Fruit fly (Drosophila melanogaster): ENCODE results near the gene Vha13.

The Vha13 gene

DNA sequence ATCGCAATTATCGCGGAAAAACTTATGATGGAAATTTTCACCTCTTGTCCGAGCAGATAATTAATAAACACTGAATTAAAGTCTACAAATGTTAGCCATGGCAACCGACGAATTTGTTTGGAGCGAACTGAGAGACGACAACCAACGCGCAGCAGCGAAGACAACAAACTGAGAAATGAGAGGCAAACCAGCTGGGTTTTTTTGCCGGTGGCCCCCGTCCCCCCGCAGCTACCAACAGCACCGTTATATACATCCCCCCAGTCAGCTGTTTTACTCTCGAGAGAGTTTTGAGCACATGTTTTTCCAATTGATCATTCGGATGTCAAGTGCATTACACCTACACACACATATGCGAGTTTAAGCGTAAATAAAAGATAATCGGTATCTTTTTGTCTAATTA is 3.1 kb downstream of the Vha13 start:
- TF ChIP-seq chinmo (GFP tag; IDR thresholded peaks at IDR 0.05; ENCODE audit: partially characterized antibody) (peak; percentile 94; the same call in 3 of the 4 replicates), CG11695 (GFP tag; IDR thresholded peaks at IDR 0.05) (peak; percentile 17; the same call in 1 of the 3 replicates), sna (GFP tag; IDR thresholded peaks at IDR 0.05; ENCODE audit: partially characterized antibody) (peak; percentile 58; the same call in 1 of the 2 replicates), sr (GFP tag; IDR thresholded peaks at IDR 0.05) (peak; percentile 9; the same call in 1 of the 3 replicates), CG31365 (tag; optimal IDR thresholded peaks at IDR 0.05) (peak; percentile 5), Doc3 (GFP tag; IDR thresholded peaks at IDR 0.05; ENCODE audit: partially characterized antibody) (0 out of 3 replicates have a peak, but pooled peaks have one; percentile 40), zen (tag; optimal IDR thresholded peaks at IDR 0.05) (no peak), Hand (GFP tag; optimal IDR thresholded peaks at IDR 0.05) (no peak), crp (GFP tag; optimal IDR thresholded peaks at IDR 0.05) (peak; percentile 51 to 89), ftz-f1 (GFP tag; optimal IDR thresholded peaks at IDR 0.05) (peak; percentile 50), E2f2 (GFP tag; IDR thresholded peaks at IDR 0.05) (0 out of 2 replicates have a peak, but pooled peaks have one; percentile 16), CG5180 (GFP tag; optimal IDR thresholded peaks at IDR 0.05) (peak; percentile 42), HmgZ (tag; optimal IDR thresholded peaks at IDR 0.05) (peak; percentile 8), CG8359 (GFP tag; optimal IDR thresholded peaks at IDR 0.05; ENCODE audit: borderline replicate concordance) (peak; percentile 32), CG13287 (GFP tag; IDR thresholded peaks at IDR 0.05; ENCODE audit: partially characterized antibody) (peak; percentile 52), ewg (GFP tag; optimal IDR thresholded peaks at IDR 0.05) (peak; percentile 36), peb (GFP tag; IDR thresholded peaks at IDR 0.05) (no peak), CG32772 (GFP tag; IDR thresholded peaks at IDR 0.05) (no peak), rib (GFP tag; IDR thresholded peaks at IDR 0.05) (peak; percentile 49), vvl (GFP tag; IDR thresholded peaks at IDR 0.05) (peak; percentile 26; the same call in 1 of the 2 replicates), CG34422 (GFP tag; IDR thresholded peaks at IDR 0.05) (peak; percentile 69; the same call in 1 of the 3 replicates), CG13894 (tag; optimal IDR thresholded peaks at IDR 0.05) (peak; percentile 11), CG34376 (GFP tag; optimal IDR thresholded peaks at IDR 0.05) (peak; percentile 32), Dref (GFP tag; IDR thresholded peaks at IDR 0.05) (0 out of 2 replicates have a peak, but pooled peaks have one; percentile 22), ttk (GFP tag; IDR thresholded peaks at IDR 0.05) (peak; percentile 50; the same call in 1 of the 2 replicates), cg (GFP tag; optimal IDR thresholded peaks at IDR 0.05) (peak; percentile 66), Taf1 (GFP tag; IDR thresholded peaks at IDR 0.05) (no peak), CG6689 (GFP tag; IDR thresholded peaks at IDR 0.05) (no peak), unc-4 (GFP tag; IDR thresholded peaks at IDR 0.05; ENCODE audit: partially characterized antibody) (peak; percentile 33; the same call in 1 of the 2 replicates), CG17359 (tag; optimal IDR thresholded peaks at IDR 0.05) (no peak), PHDP (tag; optimal IDR thresholded peaks at IDR 0.05) (peak; percentile 33), CG14014 (GFP tag; IDR thresholded peaks at IDR 0.05) (0 out of 2 replicates have a peak, but pooled peaks have one; percentile 4), bbx (GFP tag; IDR thresholded peaks at IDR 0.05; ENCODE audit: partially characterized antibody) (peak; percentile 55; the same call in 1 of the 2 replicates), fd102C (GFP tag; optimal IDR thresholded peaks at IDR 0.05) (no peak), otp (GFP tag; IDR thresholded peaks at IDR 0.05) (0 out of 3 replicates have a peak, but pooled peaks have one; percentile 42), Med (GFP tag) (peak; percentile 80), Side (GFP tag; optimal IDR thresholded peaks at IDR 0.05) (no peak), so (GFP tag; IDR thresholded peaks at IDR 0.05) (0 out of 3 replicates have a peak, but pooled peaks have one; percentile 46), CG32532 (GFP tag; IDR thresholded peaks at IDR 0.05) (peak; percentile 39; the same call in 1 of the 2 replicates), Rfx (GFP tag; IDR thresholded peaks at IDR 0.05) (peak; percentile 42; the same call in 1 of the 2 replicates), row (GFP tag; IDR thresholded peaks at IDR 0.05) (peak; percentile 16; the same call in 1 of the 3 replicates), CG10959 (GFP tag; IDR thresholded peaks at IDR 0.05) (no peak), Hr51 (GFP tag; optimal IDR thresholded peaks at IDR 0.05) (peak in 1 of 2 experiments; percentile 19), MTF-1 (GFP tag; optimal IDR thresholded peaks at IDR 0.05; ENCODE audit: borderline replicate concordance) (peak; percentile 39), CG34224 (GFP tag; IDR thresholded peaks at IDR 0.05; ENCODE audit: partially characterized antibody) (peak; percentile 62), odd (GFP tag; optimal IDR thresholded peaks at IDR 0.05) (no peak), Max (GFP tag; optimal IDR thresholded peaks at IDR 0.05) (peak; percentile 4), CG17385 (GFP tag; optimal IDR thresholded peaks at IDR 0.05) (peak; percentile 42)
